Fruit fly (Drosophila melanogaster): Measurements from ENCODE around the gene fkh.

- TF ChIP-seq Myc (optimal IDR thresholded peaks at IDR 0.05) (no peak), dmrt93B (GFP tag; optimal IDR thresholded peaks at IDR 0.05) (no peak), CG9705 (GFP tag; optimal IDR thresholded peaks at IDR 0.05) (no peak), brk (GFP tag; optimal IDR thresholded peaks at IDR 0.05) (no peak), h (GFP tag; optimal IDR thresholded peaks at IDR 0.05) (peak; percentile 31), usp (GFP tag; optimal IDR thresholded peaks at IDR 0.05) (no peak)
Measured at dm6 chr3R:28631753-28632152, 46.7 kb upstream of the fkh start.
